Worm (Caenorhabditis elegans): ENCODE measurements around the gene hint-3.

DNA sequence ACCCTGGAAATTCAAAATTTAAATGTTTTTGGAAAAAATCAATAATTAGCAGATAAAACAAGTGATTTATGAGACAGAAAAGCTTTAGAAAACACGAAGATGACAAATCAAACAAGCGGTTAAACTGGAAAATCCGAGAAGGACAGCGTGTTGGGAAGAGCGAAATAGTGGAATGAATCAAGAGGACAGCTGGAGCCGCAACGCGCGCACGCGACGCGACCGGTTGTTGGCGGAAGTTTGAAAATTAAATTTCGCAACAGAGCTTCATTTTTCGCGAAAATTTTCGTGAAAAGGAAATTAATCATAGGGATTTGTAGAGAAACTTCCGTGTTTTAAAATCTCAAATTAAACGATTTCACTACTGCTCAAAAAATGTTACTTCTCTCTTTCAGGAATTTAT lies 25.4 kb upstream of the hint-3 start, which contains the start of gene clic-1:
- TF ChIP-seq fkh-10 (GFP tag; optimal IDR thresholded peaks at IDR 0.05): no peak
- no peak for TF ChIP-seq pha-4 (tag; optimal IDR thresholded peaks at IDR 0.05)
- no peak for TF ChIP-seq unc-86 (tag; optimal IDR thresholded peaks at IDR 0.05)
- TF ChIP-seq pqm-1 (tag; optimal IDR thresholded peaks at IDR 0.05): no peak
- no peak for TF ChIP-seq ama-1 (optimal IDR thresholded peaks at IDR 0.05)
- no peak for TF ChIP-seq C08G9.2 (tag; optimal IDR thresholded peaks at IDR 0.05)
- TF ChIP-seq sox-4 (tag; optimal IDR thresholded peaks at IDR 0.05): no peak
- no peak for TF ChIP-seq dve-1 (tag; optimal IDR thresholded peaks at IDR 0.05)
- TF ChIP-seq ceh-18 (tag; optimal IDR thresholded peaks at IDR 0.05): peak; percentile 53
- no peak for TF ChIP-seq elt-2 (tag; optimal IDR thresholded peaks at IDR 0.05)
- no peak for TF ChIP-seq fkh-6 (tag; optimal IDR thresholded peaks at IDR 0.05)
- TF ChIP-seq ttx-3 (tag; optimal IDR thresholded peaks at IDR 0.05): no peak
- no peak for TF ChIP-seq nhr-11 (tag; optimal IDR thresholded peaks at IDR 0.05)
